Worm (Caenorhabditis elegans): ENCODE results near the gene T24H7.2.

ce11 chrII:6260684-6261083 lies 13.6 kb downstream of the T24H7.2 start, which contains the start of gene nmgp-1:
- TF ChIP-seq cog-1 (tag; optimal IDR thresholded peaks at IDR 0.05), result no peak
- no peak for TF ChIP-seq ztf-23 (GFP tag; IDR thresholded peaks at IDR 0.05)
- TF ChIP-seq klf-2 (GFP tag; conservative IDR thresholded peaks at IDR 0.05), result no peak
- no peak for TF ChIP-seq flt-1 (GFP tag; IDR thresholded peaks at IDR 0.05)
